Fruit fly (Drosophila melanogaster): ENCODE data around the gene fw.

DNA sequence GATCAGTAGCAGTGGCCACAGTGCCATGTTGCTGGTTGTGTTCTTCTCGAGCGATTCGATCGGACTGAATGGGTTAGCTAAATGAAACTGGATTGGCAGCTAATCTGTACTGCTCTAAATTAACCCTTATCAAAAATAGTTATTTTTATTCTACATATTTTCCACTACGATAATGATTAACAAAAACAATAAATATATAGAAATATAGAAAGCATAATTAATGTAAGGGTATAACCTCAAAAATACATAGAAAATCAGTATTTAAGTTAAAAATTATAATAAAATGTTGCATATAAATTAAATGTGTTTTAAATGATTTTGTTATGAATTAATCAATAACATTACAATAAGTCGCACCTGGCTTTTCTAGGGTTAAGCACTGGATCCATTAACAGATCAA, 27.7 kb upstream of the fw start, which contains the start of gene Cyp311a1:
- TF ChIP-seq pan (optimal IDR thresholded peaks at IDR 0.05) (no peak), Myc (optimal IDR thresholded peaks at IDR 0.05) (no peak)
